Fruit fly (Drosophila melanogaster): ENCODE results near the gene CG9813.

CG9813 gene

dm6 chr3R:13428341-13429040, 48.9 kb upstream of the CG9813 start (continued):
- TF ChIP-seq CG9437 (GFP tag; optimal IDR thresholded peaks at IDR 0.05), result peak; percentile 37
- no peak for TF ChIP-seq exex (tag; optimal IDR thresholded peaks at IDR 0.05)
- TF ChIP-seq Hey (tag; optimal IDR thresholded peaks at IDR 0.05), result no peak
- no peak for TF ChIP-seq sima (GFP tag; optimal IDR thresholded peaks at IDR 0.05)
- peak; percentile 71 for TF ChIP-seq CG12071 (GFP tag; optimal IDR thresholded peaks at IDR 0.05)
- no peak for TF ChIP-seq CG17912 (GFP tag; optimal IDR thresholded peaks at IDR 0.05)
- no peak for TF ChIP-seq CG15073 (GFP tag; optimal IDR thresholded peaks at IDR 0.05)
- TF ChIP-seq CG9817 (tag; optimal IDR thresholded peaks at IDR 0.05), result peak; percentile 57
- peak; percentile 29 for TF ChIP-seq chn (GFP tag; optimal IDR thresholded peaks at IDR 0.05)
- no peak for TF ChIP-seq CG4328 (GFP tag; optimal IDR thresholded peaks at IDR 0.05)
- TF ChIP-seq CG3281 (GFP tag; optimal IDR thresholded peaks at IDR 0.05), result peak; percentile 47
- TF ChIP-seq gfzf (GFP tag; optimal IDR thresholded peaks at IDR 0.05), result no peak
- TF ChIP-seq CG13296 (GFP tag; optimal IDR thresholded peaks at IDR 0.05), result peak; percentile 36
- no peak for TF ChIP-seq zen2 (GFP tag; IDR thresholded peaks at IDR 0.05; ENCODE audit: partially characterized antibody)
- TF ChIP-seq Xbp1 (GFP tag; optimal IDR thresholded peaks at IDR 0.05), result peak; percentile 73
- TF ChIP-seq mirr (GFP tag; optimal IDR thresholded peaks at IDR 0.05), result no peak
- TF ChIP-seq shn (GFP tag; optimal IDR thresholded peaks at IDR 0.05), result peak; percentile 25
- peak; percentile 67 for TF ChIP-seq nau (GFP tag; optimal IDR thresholded peaks at IDR 0.05)
- no peak for TF ChIP-seq corto (GFP tag; optimal IDR thresholded peaks at IDR 0.05)
- TF ChIP-seq btn (GFP tag; optimal IDR thresholded peaks at IDR 0.05), result peak; percentile 11
- TF ChIP-seq CG6813 (GFP tag; optimal IDR thresholded peaks at IDR 0.05), result peak; percentile 66
- peak; percentile 51 for TF ChIP-seq pho (GFP tag; optimal IDR thresholded peaks at IDR 0.05)
- peak; percentile 58; the same call in 1 of the 3 replicates for TF ChIP-seq ken (GFP tag; IDR thresholded peaks at IDR 0.05)
- TF ChIP-seq Bgb (GFP tag; IDR thresholded peaks at IDR 0.05; ENCODE audit: partially characterized antibody), result no peak
- no peak for TF ChIP-seq CG34376 (GFP tag; optimal IDR thresholded peaks at IDR 0.05)
- peak; percentile 47 for TF ChIP-seq sd (tag; optimal IDR thresholded peaks at IDR 0.05)
- TF ChIP-seq ATbp (GFP tag; optimal IDR thresholded peaks at IDR 0.05), result peak; percentile 73
- TF ChIP-seq Awh (GFP tag; IDR thresholded peaks at IDR 0.05), result 0 out of 2 replicates have a peak, but pooled peaks have one; percentile 33
- TF ChIP-seq H15 (GFP tag; IDR thresholded peaks at IDR 0.05), result peak; percentile 63; the same call in 2 of the 3 replicates
- no peak for TF ChIP-seq cad (GFP tag; optimal IDR thresholded peaks at IDR 0.05)
- peak; percentile 78 for TF ChIP-seq CG18262 (tag; optimal IDR thresholded peaks at IDR 0.05)
- TF ChIP-seq HHEX (GFP tag; optimal IDR thresholded peaks at IDR 0.05), result peak; percentile 61
- TF ChIP-seq sens-2 (GFP tag; IDR thresholded peaks at IDR 0.05), result peak; percentile 47; the same call in 1 of the 2 replicates
- TF ChIP-seq fd96Cb (tag; optimal IDR thresholded peaks at IDR 0.05), result peak; percentile 79
- TF ChIP-seq CG6272 (GFP tag; IDR thresholded peaks at IDR 0.05), result no peak
- TF ChIP-seq Ets65A (GFP tag), result peak; percentile 92
- TF ChIP-seq BtbVII (GFP tag; optimal IDR thresholded peaks at IDR 0.05), result peak; percentile 50
- TF ChIP-seq usp (GFP tag; optimal IDR thresholded peaks at IDR 0.05), result no peak
- peak; percentile 54 for TF ChIP-seq CG6654 (GFP tag; optimal IDR thresholded peaks at IDR 0.05)
- TF ChIP-seq CG32767 (GFP tag; IDR thresholded peaks at IDR 0.05), result no peak
- TF ChIP-seq Xrp1 (GFP tag; IDR thresholded peaks at IDR 0.05), result peak; percentile 83
- peak; percentile 78 for TF ChIP-seq CG15696 (tag; optimal IDR thresholded peaks at IDR 0.05)
- no peak for TF ChIP-seq C15 (GFP tag; IDR thresholded peaks at IDR 0.05)
- peak; percentile 5 for TF ChIP-seq Lhr (GFP tag; optimal IDR thresholded peaks at IDR 0.05)
- no peak for TF ChIP-seq luna (GFP tag; optimal IDR thresholded peaks at IDR 0.05)
- TF ChIP-seq Dref (GFP tag; IDR thresholded peaks at IDR 0.05), result no peak
- peak; percentile 43 for TF ChIP-seq Spps (tag; optimal IDR thresholded peaks at IDR 0.05)
- no peak for TF ChIP-seq schlank (tag; optimal IDR thresholded peaks at IDR 0.05)
- 0 out of 3 replicates have a peak, but pooled peaks have one; percentile 31 for TF ChIP-seq CG2199 (GFP tag; IDR thresholded peaks at IDR 0.05)
- no peak for TF ChIP-seq p53 (GFP tag; optimal IDR thresholded peaks at IDR 0.05)
